Worm (Caenorhabditis elegans) whole organism, late embryonic: ENCODE measurements around the gene rop-1.

Experiments used
- ceh-24 ChIP-seq: sonication (generic microtip); optimal IDR thresholded peaks from 2 replicates; lab custom pipeline; 2016; ENCODE audit warnings: mild to moderate bottlenecking, missing genetic modification characterization, missing compliant biosample characterization
- fkh-10 ChIP-seq: fragments of 150-350 bp; optimal IDR thresholded peaks from 2 replicates; lab custom pipeline; 2014; ENCODE audit warnings: missing biosample characterization, missing genetic modification reagents, missing genetic modification characterization
- hlh-30 ChIP-seq: sonication (generic microtip); optimal IDR thresholded peaks from 2 replicates; lab custom pipeline; 2017; ENCODE audit warnings: antibody characterized with exemption, missing genetic modification characterization, missing compliant biosample characterization; ENCODE audit not compliant: insufficient read depth
- hlh-6 ChIP-seq: sonication (generic microtip); optimal IDR thresholded peaks from 2 replicates; lab custom pipeline; 2016; ENCODE audit warnings: missing genotype, missing genetic modification characterization, missing compliant biosample characterization
- nhr-11 ChIP-seq: fragments of 150-350 bp; optimal IDR thresholded peaks from 2 replicates; lab custom pipeline; 2014; ENCODE audit warnings: missing biosample characterization, missing genetic modification characterization
- pha-4 ChIP-seq: fragments of 150-350 bp; optimal IDR thresholded peaks from 2 replicates; lab custom pipeline; 2018; ENCODE audit warnings: missing biosample characterization, missing genetic modification reagents, missing genetic modification characterization
- pqm-1 ChIP-seq: sonication (generic microtip); optimal IDR thresholded peaks from 2 replicates; lab custom pipeline; 2016; ENCODE audit warnings: missing genetic modification characterization, missing compliant biosample characterization
- sox-4 ChIP-seq: sonication (generic microtip); optimal IDR thresholded peaks from 2 replicates; lab custom pipeline; 2017; ENCODE audit warnings: mild to moderate bottlenecking, missing genetic modification characterization, inconsistent platforms, missing compliant biosample characterization
- unc-3 ChIP-seq, 2 experiments: fragments of 200-800 bp in 1 of 2; sonication (Bioruptor generic) in 1 of 2; sonication (generic microtip) in 1 of 2; conservative IDR thresholded peaks in 1 of 2; optimal IDR thresholded peaks in 1 of 2; 2 replicates each; pipeline versions ENCODE4 v1.3.6 to Lab custom; 2016 to 2022; ENCODE audit warnings: missing compliant biosample characterization in 2 of 2, missing genetic modification characterization in 2 of 2, missing genetic modification reagents in 1 of 2

ce11 chrV:10203435-10204009 lies 51.3 kb downstream of the rop-1 start, which contains the start of gene chpf-1:
- no peak for TF ChIP-seq sox-4 (tag; lab: Kevin White, UChicago)
- TF ChIP-seq nhr-11 (tag; lab: Kevin White, UChicago), result no peak
- no peak for TF ChIP-seq hlh-30
- no peak for TF ChIP-seq ceh-24
- TF ChIP-seq pqm-1 (tag; lab: Kevin White, UChicago), result no peak
- no peak for TF ChIP-seq fkh-10 (GFP tag; lab: Kevin White, UChicago)
- TF ChIP-seq unc-3 (GFP tag; conservative IDR thresholded peaks at IDR 0.05; lab: Robert Waterston, UW), result no peak
- TF ChIP-seq unc-3 (tag; optimal IDR thresholded peaks at IDR 0.05; lab: Kevin White, UChicago), result no peak
- no peak for TF ChIP-seq hlh-6
- TF ChIP-seq pha-4 (tag; lab: Kevin White, UChicago), result no peak
